Fruit fly (Drosophila melanogaster) whole organism, embryonic: Measurements from ENCODE around the gene CG2059.
A peak's percentile ranks its signal among the peaks of the same experiment; 100 is the strongest.

Source experiments
- Ada2b ChIP-seq: fragments of 200-800 bp; sonication (Bioruptor generic); IDR thresholded peaks from 2 replicates; pipeline ENCODE4 v1.3.6; 2022; ENCODE audit warnings: missing biosample characterization, missing genetic modification characterization
- Antp ChIP-seq: fragments of 200-800 bp; sonication (Bioruptor generic); optimal IDR thresholded peaks from 3 replicates; lab custom pipeline; 2016; ENCODE audit warnings: missing biosample characterization, missing genetic modification characterization
- B-H1 ChIP-seq: fragments of 200-800 bp; sonication (Bioruptor generic); IDR thresholded peaks from 3 replicates; pipeline ENCODE4 v1.3.6; 2022; ENCODE audit warnings: missing biosample characterization, missing genetic modification characterization
- Bdp1 ChIP-seq: fragments of 200-800 bp; sonication (Bioruptor generic); optimal IDR thresholded peaks from 3 replicates; lab custom pipeline; 2016; ENCODE audit warnings: missing biosample characterization, missing genetic modification characterization
- BtbVII ChIP-seq: fragments of 200-800 bp; sonication (Bioruptor generic); optimal IDR thresholded peaks from 3 replicates; lab custom pipeline; 2017; ENCODE audit warnings: missing biosample characterization, mild to moderate bottlenecking, missing genetic modification characterization
- CG10147 ChIP-seq: fragments of 200-800 bp; sonication (Bioruptor generic); optimal IDR thresholded peaks from 2 replicates; lab custom pipeline; 2019; ENCODE audit warnings: missing biosample characterization, mild to moderate bottlenecking, missing genetic modification characterization, moderate library complexity
- CG10267 ChIP-seq: fragments of 200-800 bp; sonication (Bioruptor generic); optimal IDR thresholded peaks from 2 replicates; lab custom pipeline; 2018; ENCODE audit warnings: missing biosample characterization, mild to moderate bottlenecking, missing genetic modification characterization, moderate library complexity
- CG11398 ChIP-seq: fragments of 200-800 bp; sonication (Bioruptor generic); optimal IDR thresholded peaks from 2 replicates; lab custom pipeline; 2016; ENCODE audit warnings: missing biosample characterization, missing genetic modification characterization
- CG11504 ChIP-seq: fragments of 200-800 bp; sonication (Bioruptor generic); optimal IDR thresholded peaks from 3 replicates; lab custom pipeline; 2019; ENCODE audit warnings: missing biosample characterization, mild to moderate bottlenecking, missing genetic modification characterization, moderate library complexity
- CG12744 ChIP-seq: fragments of 200-800 bp; sonication (Bioruptor generic); optimal IDR thresholded peaks from 2 replicates; lab custom pipeline; 2016; ENCODE audit warnings: missing biosample characterization, missing genetic modification characterization
- CG12769 ChIP-seq: fragments of 200-800 bp; sonication (Bioruptor generic); optimal IDR thresholded peaks from 2 replicates; lab custom pipeline; 2019; ENCODE audit warnings: missing biosample characterization, mild to moderate bottlenecking, missing genetic modification characterization, moderate library complexity
- CG14050 ChIP-seq: fragments of 200-800 bp; sonication (Bioruptor generic); IDR thresholded peaks from 3 replicates; pipeline ENCODE4 v1.3.6; 2022; ENCODE audit warnings: missing biosample characterization, missing genetic modification characterization
- CG2120 ChIP-seq: fragments of 200-800 bp; sonication (Bioruptor generic); optimal IDR thresholded peaks from 3 replicates; lab custom pipeline; 2016; ENCODE audit warnings: missing biosample characterization, missing genetic modification characterization
- CG33557 ChIP-seq: fragments of 200-800 bp; sonication (Bioruptor generic); optimal IDR thresholded peaks from 2 replicates; lab custom pipeline; 2019; ENCODE audit warnings: missing biosample characterization, mild to moderate bottlenecking, missing genetic modification characterization, moderate library complexity
- CG34224 ChIP-seq: fragments of 200-800 bp; sonication (Bioruptor generic); IDR thresholded peaks from 3 replicates; pipeline ENCODE4 v1.3.6; 2022; ENCODE audit warnings: missing biosample characterization, missing genetic modification characterization; ENCODE audit not compliant: partially characterized antibody
- CG4282 ChIP-seq: fragments of 200-800 bp; sonication (Bioruptor generic); optimal IDR thresholded peaks from 2 replicates; lab custom pipeline; 2016; ENCODE audit warnings: missing biosample characterization, missing genetic modification characterization
- CG6689 ChIP-seq: fragments of 200-800 bp; sonication (Bioruptor generic); IDR thresholded peaks from 2 replicates; pipeline ENCODE4 v1.3.6; 2022; ENCODE audit warnings: missing biosample characterization, missing genetic modification characterization
- CG6854 ChIP-seq: fragments of 200-800 bp; sonication (Bioruptor generic); optimal IDR thresholded peaks from 3 replicates; lab custom pipeline; 2017; ENCODE audit warnings: missing biosample characterization, mild to moderate bottlenecking, missing genetic modification characterization
- CG7745 ChIP-seq: fragments of 200-800 bp; sonication (Bioruptor generic); optimal IDR thresholded peaks from 2 replicates; lab custom pipeline; 2018; ENCODE audit warnings: missing biosample characterization, mild to moderate bottlenecking, missing genetic modification characterization, moderate library complexity
- CG9215 ChIP-seq: fragments of 200-800 bp; sonication (Bioruptor generic); IDR thresholded peaks from 2 replicates; pipeline ENCODE4 v1.3.6; 2022; ENCODE audit warnings: missing biosample characterization, missing genetic modification characterization
- D ChIP-seq, 2 experiments: fragments of 200-800 bp in 1 of 2; fragments of >200 bp in 1 of 2; sonication (Bioruptor generic) in 1 of 2; optimal IDR thresholded peaks; 2 replicates in 1 of 2; 3 replicates in 1 of 2; lab custom pipeline; 2017; ENCODE audit warnings: mild to moderate bottlenecking in 1 of 2, missing biosample characterization in 1 of 2, missing genetic modification characterization in 1 of 2, missing genetic modification reagents in 1 of 2
- Dip2 ChIP-seq: fragments of 200-800 bp; sonication (Bioruptor generic); IDR thresholded peaks from 2 replicates; pipeline ENCODE4 v1.3.6; 2022; ENCODE audit warnings: missing biosample characterization, missing genetic modification characterization
- Dip3 ChIP-seq: fragments of 200-800 bp; sonication (Bioruptor generic); optimal IDR thresholded peaks from 3 replicates; lab custom pipeline; 2016; ENCODE audit warnings: missing biosample characterization, missing genetic modification characterization
- Drgx ChIP-seq: fragments of 200-800 bp; sonication (Bioruptor generic); IDR thresholded peaks from 2 replicates; pipeline ENCODE4 v1.3.6; 2022; ENCODE audit warnings: missing biosample characterization, missing genetic modification characterization
- HmgZ ChIP-seq: fragments of 200-800 bp; sonication (Bioruptor generic); optimal IDR thresholded peaks from 2 replicates; lab custom pipeline; 2018; ENCODE audit warnings: missing biosample characterization, mild to moderate bottlenecking, missing genetic modification characterization
- Mes4 ChIP-seq: fragments of 200-800 bp; sonication (Bioruptor generic); optimal IDR thresholded peaks from 2 replicates; lab custom pipeline; 2016; ENCODE audit warnings: missing biosample characterization, missing genetic modification characterization
- Pdp1 ChIP-seq, 2 experiments: fragments of 200-800 bp; sonication (Bioruptor generic); optimal IDR thresholded peaks; 3 replicates each; lab custom pipeline; 2016; ENCODE audit warnings: missing biosample characterization in 2 of 2, missing genetic modification characterization in 2 of 2, mild to moderate bottlenecking in 1 of 2, moderate library complexity in 1 of 2
- Ptx1 ChIP-seq: fragments of 200-800 bp; sonication (Bioruptor generic); IDR thresholded peaks from 2 replicates; pipeline ENCODE4 v1.3.6; 2022; ENCODE audit warnings: missing biosample characterization, missing genetic modification characterization
- Spps ChIP-seq: fragments of 200-800 bp; sonication (Bioruptor generic); optimal IDR thresholded peaks from 2 replicates; lab custom pipeline; 2018; ENCODE audit warnings: missing biosample characterization, mild to moderate bottlenecking, missing genetic modification characterization
- ac ChIP-seq: fragments of 200-800 bp; sonication (Bioruptor generic); optimal IDR thresholded peaks from 3 replicates; lab custom pipeline; 2017; ENCODE audit warnings: missing biosample characterization, mild to moderate bottlenecking, missing genetic modification characterization
- ap ChIP-seq: fragments of 200-800 bp; sonication (Bioruptor generic); IDR thresholded peaks from 2 replicates; pipeline ENCODE4 v1.3.6; 2022; ENCODE audit warnings: missing biosample characterization, missing genetic modification characterization
- az2 ChIP-seq: fragments of 200-800 bp; sonication (Bioruptor generic); optimal IDR thresholded peaks from 3 replicates; lab custom pipeline; 2016; ENCODE audit warnings: missing biosample characterization, missing genetic modification characterization
- crol ChIP-seq: fragments of 200-800 bp; sonication (Bioruptor generic); IDR thresholded peaks from 2 replicates; pipeline ENCODE4 v1.3.6; 2022; ENCODE audit warnings: missing biosample characterization, missing genetic modification characterization
- fd64A ChIP-seq: fragments of 200-800 bp; sonication (Bioruptor generic); optimal IDR thresholded peaks from 3 replicates; lab custom pipeline; 2018; ENCODE audit warnings: missing biosample characterization, mild to moderate bottlenecking, missing genetic modification characterization
- gcm ChIP-seq: fragments of 200-800 bp; sonication (Bioruptor generic); optimal IDR thresholded peaks from 2 replicates; lab custom pipeline; 2019; ENCODE audit warnings: missing biosample characterization, mild to moderate bottlenecking, missing genetic modification characterization, moderate library complexity
- grn ChIP-seq: fragments of 200-800 bp; sonication (Bioruptor generic); optimal IDR thresholded peaks from 3 replicates; lab custom pipeline; 2017; ENCODE audit warnings: missing biosample characterization, missing genetic modification characterization
- kay ChIP-seq: fragments of 200-800 bp; sonication (Bioruptor generic); optimal IDR thresholded peaks from 2 replicates; lab custom pipeline; 2016; ENCODE audit warnings: missing biosample characterization, missing genetic modification characterization
- oc ChIP-seq: fragments of 200-800 bp; sonication (Bioruptor generic); optimal IDR thresholded peaks from 2 replicates; lab custom pipeline; 2018; ENCODE audit warnings: missing biosample characterization, mild to moderate bottlenecking, missing genetic modification characterization, moderate library complexity
- org-1 ChIP-seq: fragments of 200-800 bp; sonication (Bioruptor generic); optimal IDR thresholded peaks from 2 replicates; lab custom pipeline; 2017; ENCODE audit warnings: missing biosample characterization, missing genetic modification characterization
- sim ChIP-seq: fragments of 200-800 bp; sonication (Bioruptor generic); IDR thresholded peaks from 2 replicates; pipeline ENCODE4 v1.3.6; 2022; ENCODE audit warnings: missing biosample characterization, missing genetic modification characterization
- slp2 ChIP-seq: fragments of 200-800 bp; sonication (Bioruptor generic); optimal IDR thresholded peaks from 2 replicates; lab custom pipeline; 2016; ENCODE audit warnings: missing biosample characterization, missing genetic modification characterization
- sqz ChIP-seq: fragments of 200-800 bp; sonication (Bioruptor generic); optimal IDR thresholded peaks from 3 replicates; lab custom pipeline; 2018; ENCODE audit warnings: missing biosample characterization, mild to moderate bottlenecking, missing genetic modification characterization
- sr ChIP-seq: fragments of 200-800 bp; sonication (Bioruptor generic); IDR thresholded peaks from 3 replicates; pipeline ENCODE4 v1.3.6; 2022; ENCODE audit warnings: missing biosample characterization, missing genetic modification characterization
- tgo ChIP-seq: fragments of 200-800 bp; sonication (Bioruptor generic); IDR thresholded peaks from 3 replicates; pipeline ENCODE4 v1.3.6; 2022; ENCODE audit warnings: missing biosample characterization, missing genetic modification characterization
- tna ChIP-seq: fragments of 200-800 bp; sonication (Bioruptor generic); IDR thresholded peaks from 2 replicates; pipeline ENCODE4 v1.3.6; 2022; ENCODE audit warnings: missing biosample characterization, missing genetic modification characterization; ENCODE audit not compliant: partially characterized antibody
- trem ChIP-seq: fragments of 200-800 bp; optimal IDR thresholded peaks from 3 replicates; lab custom pipeline; 2019; ENCODE audit warnings: missing biosample characterization, mild to moderate bottlenecking, missing genetic modification characterization, moderate library complexity
- twi ChIP-seq: fragments of 200-800 bp; optimal IDR thresholded peaks from 2 replicates; lab custom pipeline; 2019; ENCODE audit warnings: missing biosample characterization, mild to moderate bottlenecking, missing genetic modification characterization, moderate library complexity
- zen ChIP-seq: fragments of 200-800 bp; sonication (Bioruptor generic); optimal IDR thresholded peaks from 3 replicates; lab custom pipeline; 2018; ENCODE audit warnings: missing biosample characterization, mild to moderate bottlenecking, missing genetic modification characterization, moderate library complexity

Gene CG2059

DNA sequence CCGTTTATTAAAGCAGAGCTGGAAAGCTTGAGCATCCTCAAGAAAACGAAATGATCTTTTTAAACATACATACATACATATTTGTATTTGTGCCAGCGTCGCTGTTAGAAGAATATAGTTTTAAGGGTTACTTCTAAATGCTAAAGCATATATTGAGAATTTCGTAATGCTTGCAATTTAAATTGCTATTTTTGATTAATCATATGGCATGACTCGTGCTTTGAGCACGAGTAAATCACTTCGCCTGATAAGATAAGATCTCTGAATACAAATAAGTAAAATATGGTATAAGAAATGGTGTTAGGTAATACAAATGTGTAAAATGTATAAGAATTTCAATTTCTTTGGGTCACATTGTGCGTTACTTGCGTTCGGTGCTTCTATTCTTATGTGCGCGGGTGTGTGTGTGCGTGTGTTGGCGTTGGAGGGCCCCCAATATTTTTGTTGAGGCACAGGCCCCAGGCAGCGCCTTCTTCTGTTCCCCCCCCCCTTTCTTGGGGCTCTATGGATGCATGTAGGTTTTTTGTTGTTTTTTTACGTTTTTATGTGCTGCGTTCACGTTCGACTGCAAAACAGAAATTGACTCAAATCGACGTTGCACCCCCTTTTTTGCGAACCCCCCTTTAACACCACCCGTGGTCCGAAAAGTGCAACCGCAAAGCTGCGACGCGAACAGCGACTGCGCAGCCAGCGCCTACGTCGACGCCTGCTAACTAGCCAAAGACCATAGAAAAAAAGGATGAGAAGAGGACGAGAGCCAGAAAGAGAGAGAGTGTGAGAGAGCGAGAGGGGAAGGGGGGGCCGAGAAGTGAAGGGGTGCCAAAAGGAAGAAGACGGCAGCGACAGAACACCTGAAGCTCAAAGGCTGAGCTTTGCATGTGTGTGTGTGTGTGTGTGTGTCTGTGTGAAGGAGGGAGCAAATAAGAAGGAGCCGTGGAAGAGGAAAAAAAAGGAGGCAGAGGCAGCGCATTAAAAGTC, 15.5 kb downstream of the CG2059 start (continued):
- no peak for TF ChIP-seq kay (GFP tag; lab: Kevin White, UChicago)
- peak; percentile 68 for TF ChIP-seq CG33557 (GFP tag; lab: Kevin White, UChicago)
- TF ChIP-seq Mes4 (GFP tag; lab: Kevin White, UChicago): peak; percentile 44
- no peak for TF ChIP-seq Dip3 (GFP tag; lab: Kevin White, UChicago)
- no peak for TF ChIP-seq Antp (GFP tag; lab: Kevin White, UChicago)
- peak; percentile 19 for TF ChIP-seq twi
- no peak for TF ChIP-seq Dip2 (GFP tag; lab: Robert Waterston, UW)
- TF ChIP-seq Drgx: peak; percentile 72
- peak; percentile 19 for TF ChIP-seq sqz (GFP tag; lab: Kevin White, UChicago)
- TF ChIP-seq CG6854 (GFP tag; lab: Kevin White, UChicago): no peak
- TF ChIP-seq Ada2b: peak; percentile 33
- TF ChIP-seq ap: no peak
- TF ChIP-seq CG12744 (GFP tag; lab: Kevin White, UChicago): no peak
- peak; percentile 47 for TF ChIP-seq slp2 (GFP tag; lab: Kevin White, UChicago)
- peak; percentile 7 for TF ChIP-seq trem (tag; lab: Kevin White, UChicago)
- TF ChIP-seq ac (GFP tag; lab: Kevin White, UChicago): no peak
- TF ChIP-seq BtbVII (GFP tag; lab: Kevin White, UChicago): peak; percentile 52
- TF ChIP-seq fd64A: no peak
- no peak for TF ChIP-seq oc (tag; lab: Kevin White, UChicago)
- TF ChIP-seq CG10147: peak; percentile 6
- no peak for TF ChIP-seq Bdp1 (GFP tag; lab: Kevin White, UChicago)
- TF ChIP-seq org-1 (GFP tag; lab: Kevin White, UChicago): peak; percentile 36
- no peak for TF ChIP-seq CG34224 (GFP tag; lab: Robert Waterston, UW)
- TF ChIP-seq sr (GFP tag; lab: Robert Waterston, UW): peak; percentile 79; the same call in 2 of the 3 replicates
- 0 out of 2 replicates have a peak, but pooled peaks have one; percentile 20 for TF ChIP-seq CG6689
- TF ChIP-seq CG4282 (GFP tag; lab: Kevin White, UChicago): no peak
- TF ChIP-seq HmgZ (tag; lab: Kevin White, UChicago): no peak
- TF ChIP-seq zen (tag; lab: Kevin White, UChicago): no peak
- TF ChIP-seq tgo: peak; percentile 27; the same call in 1 of the 3 replicates
- TF ChIP-seq Spps (tag; lab: Kevin White, UChicago): no peak
- peak; percentile 45 to 56 for TF ChIP-seq Pdp1 (GFP tag; optimal IDR thresholded peaks at IDR 0.05; lab: Kevin White, UChicago)
- no peak for TF ChIP-seq B-H1
- TF ChIP-seq sim (GFP tag; lab: Robert Waterston, UW): no peak
- no peak; the same call in 2 of the 3 replicates for TF ChIP-seq CG14050 (GFP tag; lab: Robert Waterston, UW)
- no peak for TF ChIP-seq grn (GFP tag; lab: Kevin White, UChicago)
- TF ChIP-seq CG12769 (tag; lab: Kevin White, UChicago): no peak
- no peak for TF ChIP-seq D (optimal IDR thresholded peaks at IDR 0.05; lab: Kevin White, UChicago)
- peak; percentile 77 for TF ChIP-seq D (GFP tag; optimal IDR thresholded peaks at IDR 0.05; lab: Kevin White, UChicago)
- peak; percentile 87 for TF ChIP-seq crol
- TF ChIP-seq CG11504: peak; percentile 79
- TF ChIP-seq CG11398 (GFP tag; lab: Kevin White, UChicago): peak; percentile 5
- TF ChIP-seq gcm (GFP tag; lab: Kevin White, UChicago): no peak
- no peak for TF ChIP-seq CG9215 (GFP tag; lab: Robert Waterston, UW)
- no peak for TF ChIP-seq CG7745 (tag; lab: Kevin White, UChicago)
- peak; percentile 63 for TF ChIP-seq Ptx1
- TF ChIP-seq CG2120: peak; percentile 29
- TF ChIP-seq az2 (GFP tag; lab: Kevin White, UChicago): peak; percentile 63
- TF ChIP-seq CG10267 (tag; lab: Kevin White, UChicago): peak; percentile 46
- TF ChIP-seq tna: no peak
